Worm (Caenorhabditis elegans): Measurements from ENCODE around the gene Y37H2A.13.

DNA sequence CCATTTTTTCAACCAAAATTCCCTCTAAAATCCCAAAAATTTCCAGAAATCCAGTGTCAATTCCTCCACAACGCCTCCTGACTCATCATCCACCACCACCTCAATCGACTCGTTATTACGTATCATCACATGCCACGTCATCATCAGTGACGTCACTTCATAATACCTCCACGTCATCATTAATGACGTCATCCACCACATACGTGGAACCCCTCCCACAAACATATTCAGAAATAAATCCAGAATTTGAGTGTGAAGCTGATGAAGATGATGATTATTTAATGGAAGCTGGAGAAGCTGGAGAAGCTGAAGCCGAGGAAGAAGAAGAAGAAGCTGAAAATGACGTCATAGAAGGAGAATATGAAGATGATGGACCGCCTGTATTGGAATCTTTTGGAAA is 48.7 kb upstream of the Y37H2A.13 start:
- TF ChIP-seq dpl-1 (GFP tag; optimal IDR thresholded peaks at IDR 0.05) (no peak), aly-2 (tag; optimal IDR thresholded peaks at IDR 0.05) (no peak)

Measured in whole organism, L1 larva.